Worm (Caenorhabditis elegans) whole organism, L2 larva: Measurements from ENCODE around the gene pyc-1.

Experiments
- egl-27 ChIP-seq: sonication (generic microtip); optimal IDR thresholded peaks from 3 replicates; lab custom pipeline; 2017; ENCODE audit warnings: missing biosample characterization, missing genetic modification reagents, missing genetic modification characterization
- mdl-1 ChIP-seq, 2 experiments: fragments of 150-350 bp in 1 of 2; sonication (generic microtip) in 1 of 2; optimal IDR thresholded peaks; 2 replicates each; lab custom pipeline; 2017; ENCODE audit warnings: missing biosample characterization in 2 of 2, missing genetic modification characterization in 2 of 2
- nhr-21 ChIP-seq: fragments of 150-350 bp; optimal IDR thresholded peaks from 2 replicates; lab custom pipeline; 2014; ENCODE audit warnings: missing biosample characterization, missing genetic modification characterization
- nhr-23 ChIP-seq: fragments of 150-350 bp; optimal IDR thresholded peaks from 2 replicates; lab custom pipeline; 2014; ENCODE audit warnings: missing biosample characterization, missing genetic modification reagents, missing genetic modification characterization
- snpc-4 ChIP-seq: fragments of 150-350 bp; optimal IDR thresholded peaks from 2 replicates; lab custom pipeline; 2014; ENCODE audit warnings: missing biosample characterization, missing genetic modification characterization
- ztf-4 ChIP-seq: fragments of 150-350 bp; optimal IDR thresholded peaks from 2 replicates; lab custom pipeline; 2014; ENCODE audit warnings: missing biosample characterization, missing genetic modification characterization

- TF ChIP-seq mdl-1 (tag; optimal IDR thresholded peaks at IDR 0.05; lab: Kevin White, UChicago) (no peak), nhr-21 (tag; lab: Kevin White, UChicago) (no peak), egl-27 (tag; lab: Kevin White, UChicago) (no peak), nhr-23 (tag; lab: Kevin White, UChicago) (no peak), ztf-4 (no peak), snpc-4 (tag; lab: Kevin White, UChicago) (no peak)
Measured at ce11 chrV:11773934-11774333, 48.4 kb downstream of the pyc-1 start.
